Worm (Caenorhabditis elegans): ENCODE data around the gene F40F8.1.

F40F8.1 gene

DNA sequence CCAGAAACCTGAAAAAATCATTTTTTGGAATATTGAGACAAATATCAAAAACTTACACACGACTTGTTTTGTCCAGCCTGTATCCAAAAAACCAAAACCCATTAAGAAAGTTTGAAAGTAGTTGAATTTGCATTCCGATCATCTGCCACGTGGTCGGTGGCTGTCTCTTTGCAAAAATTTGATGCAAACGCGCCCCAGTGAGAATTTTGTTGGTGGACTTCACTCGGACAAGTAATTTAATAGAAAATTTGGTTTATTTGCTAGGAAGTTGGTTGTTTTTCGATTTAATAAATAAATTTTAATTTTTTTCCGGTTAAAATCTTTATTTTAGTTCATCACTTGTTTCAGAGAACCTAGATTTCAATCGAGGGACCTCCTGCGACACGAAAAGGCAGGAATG is 47.9 kb downstream of the F40F8.1 start:
- TF ChIP-seq dao-5 (tag; optimal IDR thresholded peaks at IDR 0.05): no peak
- TF ChIP-seq W03F9.2 (tag; optimal IDR thresholded peaks at IDR 0.05): no peak
- no peak for TF ChIP-seq him-1 (tag; optimal IDR thresholded peaks at IDR 0.05)

DNA sequence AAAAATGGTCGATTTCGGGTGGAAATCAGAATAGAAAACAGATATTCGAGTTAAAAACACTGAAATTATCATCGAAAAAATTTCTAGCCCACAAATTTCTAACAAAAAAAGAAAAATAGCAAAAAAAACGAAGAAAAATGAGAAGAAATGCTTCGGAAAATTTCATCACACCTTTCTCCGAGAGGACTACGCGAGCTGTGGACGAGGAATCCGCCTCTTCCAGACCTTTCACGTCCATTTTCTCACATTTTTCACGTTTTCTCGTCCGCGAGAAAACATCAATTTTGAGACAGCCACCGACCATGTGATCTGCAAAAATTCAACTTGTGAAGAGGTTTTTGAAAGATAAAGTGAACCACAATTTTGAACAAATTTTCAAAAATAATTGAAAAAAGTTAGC is 49.0 kb downstream of the F40F8.1 start:
- TF ChIP-seq him-1 (tag; optimal IDR thresholded peaks at IDR 0.05) (no peak), W03F9.2 (tag; optimal IDR thresholded peaks at IDR 0.05) (no peak), dao-5 (tag; optimal IDR thresholded peaks at IDR 0.05) (no peak)

DNA sequence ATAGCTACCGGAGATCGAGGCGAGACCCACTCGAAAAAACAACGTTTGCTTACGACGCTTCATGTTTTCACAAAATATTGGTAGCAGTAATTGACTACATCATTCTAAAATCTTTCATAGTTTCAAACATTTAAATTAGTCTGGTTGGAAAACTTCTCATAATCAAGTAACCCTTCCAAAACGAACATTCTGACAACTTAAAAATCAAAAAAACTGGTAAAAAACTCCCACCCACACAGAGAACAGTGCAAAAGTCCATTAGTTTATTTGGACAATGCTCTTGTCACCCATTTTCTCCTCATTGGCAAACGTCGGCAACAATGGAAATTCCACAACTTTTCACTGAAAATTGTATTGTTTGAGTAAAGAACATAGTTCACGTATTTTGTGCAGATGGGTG is 49.9 kb downstream of the F40F8.1 start, which contains the start of gene F37H8.6:
Gene F37H8.6 (minus strand): TSS at position 101 of the 400 bp plus-strand sequence.
- TF ChIP-seq W03F9.2 (tag; optimal IDR thresholded peaks at IDR 0.05): no peak
- TF ChIP-seq dao-5 (tag; optimal IDR thresholded peaks at IDR 0.05): no peak
- TF ChIP-seq him-1 (tag; optimal IDR thresholded peaks at IDR 0.05): no peak

DNA sequence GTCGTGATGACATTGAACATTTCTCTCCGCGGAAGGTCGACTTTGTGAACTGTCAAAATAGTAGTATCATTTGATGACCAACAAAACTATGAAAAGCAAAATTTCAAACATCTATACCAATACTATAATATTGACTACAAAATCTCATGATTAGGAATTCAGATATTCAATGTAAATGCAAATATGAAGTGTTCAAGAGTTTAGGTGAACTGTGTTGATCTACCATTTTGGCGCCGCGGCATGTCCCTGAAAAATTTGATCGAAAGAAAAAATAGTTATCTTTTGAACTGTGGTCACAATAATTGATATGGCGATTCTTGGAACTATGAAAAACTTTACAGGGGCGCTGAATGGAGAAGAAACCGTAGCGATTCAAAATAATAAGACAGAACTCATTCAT is 51.3 kb downstream of the F40F8.1 start:
- no peak for TF ChIP-seq dao-5 (tag; optimal IDR thresholded peaks at IDR 0.05)
- no peak for TF ChIP-seq him-1 (tag; optimal IDR thresholded peaks at IDR 0.05)
- no peak for TF ChIP-seq W03F9.2 (tag; optimal IDR thresholded peaks at IDR 0.05)

All from whole organism, L4/young adult.